Worm (Caenorhabditis elegans): ENCODE data around the gene C45H4.13.

DNA sequence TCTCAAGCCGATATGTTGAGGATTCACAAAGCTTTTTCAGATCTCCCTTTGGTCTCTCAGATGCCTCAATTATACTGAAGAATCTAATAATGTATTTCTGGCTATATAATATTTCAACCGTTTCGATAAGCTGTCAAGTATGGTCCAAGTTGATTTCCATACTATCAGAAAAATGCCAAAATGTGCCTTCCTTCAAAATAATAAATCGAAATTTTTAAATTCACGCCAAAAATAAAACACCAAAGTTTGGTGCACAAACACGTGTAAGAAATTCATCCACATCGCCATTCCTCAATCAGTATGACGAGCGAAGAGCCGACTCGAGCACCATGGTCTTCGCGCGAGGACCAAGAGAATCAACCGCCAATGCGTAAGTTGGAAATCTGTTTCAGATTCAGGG, 31.2 kb downstream of the C45H4.13 start, which contains the start of gene F22F7.11:
- TF ChIP-seq ztf-23 (GFP tag; IDR thresholded peaks at IDR 0.05) (no peak), tab-1 (GFP tag; IDR thresholded peaks at IDR 0.05) (no peak), ztf-29 (GFP tag; IDR thresholded peaks at IDR 0.05) (no peak), flt-1 (GFP tag; IDR thresholded peaks at IDR 0.05) (no peak), klf-2 (GFP tag; conservative IDR thresholded peaks at IDR 0.05) (no peak), med-1 (GFP tag; optimal IDR thresholded peaks at IDR 0.05; ENCODE audit: insufficient read depth) (no peak), ref-1 (GFP tag; conservative IDR thresholded peaks at IDR 0.05) (no peak)

Data from whole organism, midembryonic.